Fruit fly (Drosophila melanogaster) whole organism: ENCODE data around the gene TfIIA-S.

ENCODE experiments used
- CG8478 ChIP-seq: fragments of >200 bp; optimal IDR thresholded peaks from 2 replicates; lab custom pipeline; 2018; ENCODE audit warnings: inconsistent platforms
- Dll ChIP-seq: fragments of >200 bp; optimal IDR thresholded peaks from 2 replicates; lab custom pipeline; 2017
- psq ChIP-seq: fragments of >200 bp; optimal IDR thresholded peaks from 2 replicates; lab custom pipeline; 2017
- usp ChIP-seq: fragments of >200 bp; optimal IDR thresholded peaks from 2 replicates; lab custom pipeline; 2017; ENCODE audit warnings: missing biosample characterization, missing genetic modification characterization, mixed read lengths

dm6 chr3R:23876699-23877098, 14.2 kb downstream of the TfIIA-S start:
- no peak for TF ChIP-seq psq (lab: Kevin White, UChicago)
- TF ChIP-seq usp (GFP tag; lab: Kevin White, UChicago) = no peak
- no peak for TF ChIP-seq CG8478 (lab: Kevin White, UChicago)
- no peak for TF ChIP-seq Dll
